Fruit fly (Drosophila melanogaster) whole organism, embryonic: ENCODE measurements around the gene enc.

ENCODE experiments used
- Abd-B ChIP-seq: fragments of 200-800 bp; sonication (Bioruptor generic); optimal IDR thresholded peaks from 2 replicates; lab custom pipeline; 2018; ENCODE audit warnings: missing biosample characterization, mild to moderate bottlenecking, missing genetic modification characterization, moderate library complexity
- CG10267 ChIP-seq: fragments of 200-800 bp; sonication (Bioruptor generic); optimal IDR thresholded peaks from 2 replicates; lab custom pipeline; 2018; ENCODE audit warnings: missing biosample characterization, mild to moderate bottlenecking, missing genetic modification characterization, moderate library complexity
- CG10543 ChIP-seq: fragments of 200-800 bp; sonication (Bioruptor generic); optimal IDR thresholded peaks from 3 replicates; lab custom pipeline; 2017; ENCODE audit warnings: missing biosample characterization, mild to moderate bottlenecking, missing genetic modification characterization, moderate library complexity
- CG10565 ChIP-seq: fragments of 200-800 bp; sonication (Bioruptor generic); optimal IDR thresholded peaks from 3 replicates; lab custom pipeline; 2016; ENCODE audit warnings: missing biosample characterization, mild to moderate bottlenecking, missing genetic modification characterization
- CG10654 ChIP-seq: fragments of 200-800 bp; sonication (Bioruptor generic); optimal IDR thresholded peaks from 2 replicates; lab custom pipeline; 2016; ENCODE audit warnings: missing biosample characterization, missing genetic modification characterization
- CG11093 ChIP-seq: fragments of 200-800 bp; sonication (Bioruptor generic); IDR thresholded peaks from 3 replicates; pipeline ENCODE4 v1.3.6; 2022; ENCODE audit warnings: missing biosample characterization, missing genetic modification characterization
- CG12104 ChIP-seq: fragments of 200-800 bp; sonication (Bioruptor generic); optimal IDR thresholded peaks from 3 replicates; lab custom pipeline; 2016; ENCODE audit warnings: missing biosample characterization, missing genetic modification characterization
- CG14667 ChIP-seq: fragments of 200-800 bp; sonication (Bioruptor generic); IDR thresholded peaks from 2 replicates; pipeline ENCODE4 v1.3.6; 2022; ENCODE audit warnings: missing biosample characterization, missing genetic modification characterization
- CG16863 ChIP-seq: fragments of 200-800 bp; sonication (Bioruptor generic); optimal IDR thresholded peaks from 3 replicates; lab custom pipeline; 2016; ENCODE audit warnings: missing biosample characterization, missing genetic modification characterization
- CG17186 ChIP-seq: fragments of 200-800 bp; sonication (Bioruptor generic); optimal IDR thresholded peaks from 3 replicates; lab custom pipeline; 2017; ENCODE audit warnings: missing biosample characterization, missing genetic modification reagents, missing genetic modification characterization
- CG17328 ChIP-seq: fragments of 200-800 bp; sonication (Bioruptor generic); IDR thresholded peaks from 2 replicates; pipeline ENCODE4 v1.3.6; 2022; ENCODE audit warnings: missing biosample characterization, missing genetic modification characterization
- CG2889 ChIP-seq: fragments of 200-800 bp; sonication (Bioruptor generic); IDR thresholded peaks from 3 replicates; pipeline ENCODE4 v1.3.6; 2022; ENCODE audit warnings: missing biosample characterization, missing genetic modification characterization
- CG30431 ChIP-seq: fragments of 200-800 bp; sonication (Bioruptor generic); optimal IDR thresholded peaks from 2 replicates; lab custom pipeline; 2017; ENCODE audit warnings: missing biosample characterization, missing genetic modification characterization
- CG4328 ChIP-seq: fragments of 200-800 bp; sonication (Bioruptor generic); optimal IDR thresholded peaks from 3 replicates; lab custom pipeline; 2017; ENCODE audit warnings: missing biosample characterization, missing genetic modification reagents, missing genetic modification characterization
- CG5180 ChIP-seq: fragments of 200-800 bp; sonication (Bioruptor generic); optimal IDR thresholded peaks from 3 replicates; lab custom pipeline; 2017; ENCODE audit warnings: missing biosample characterization, missing genetic modification characterization, mild to moderate bottlenecking, moderate library complexity, missing genetic modification reagents
- CG7556 ChIP-seq: fragments of 200-800 bp; sonication (Bioruptor generic); optimal IDR thresholded peaks from 2 replicates; lab custom pipeline; 2017; ENCODE audit warnings: missing biosample characterization, mild to moderate bottlenecking, missing genetic modification characterization
- CG7928 ChIP-seq: fragments of 200-800 bp; sonication (Bioruptor generic); optimal IDR thresholded peaks from 2 replicates; lab custom pipeline; 2017; ENCODE audit warnings: missing biosample characterization, mild to moderate bottlenecking, missing genetic modification characterization
- CG9876 ChIP-seq: fragments of 200-800 bp; sonication (Bioruptor generic); optimal IDR thresholded peaks from 2 replicates; lab custom pipeline; 2016; ENCODE audit warnings: missing biosample characterization, missing genetic modification characterization
- D ChIP-seq, 2 experiments: fragments of 200-800 bp in 1 of 2; fragments of >200 bp in 1 of 2; sonication (Bioruptor generic) in 1 of 2; optimal IDR thresholded peaks; 2 replicates in 1 of 2; 3 replicates in 1 of 2; lab custom pipeline; 2017; ENCODE audit warnings: mild to moderate bottlenecking in 1 of 2, missing biosample characterization in 1 of 2, missing genetic modification characterization in 1 of 2, missing genetic modification reagents in 1 of 2
- Doc2 ChIP-seq: fragments of 200-800 bp; sonication (Bioruptor generic); IDR thresholded peaks from 2 replicates; pipeline ENCODE4 v1.3.6; 2022; ENCODE audit warnings: missing biosample characterization, missing genetic modification characterization
- Eip74EF ChIP-seq, 2 experiments: fragments of 200-800 bp in 1 of 2; fragments of >200 bp in 1 of 2; sonication (Bioruptor generic) in 1 of 2; optimal IDR thresholded peaks; 2 replicates each; lab custom pipeline; 2017 to 2019; ENCODE audit warnings: missing biosample characterization in 2 of 2, missing genetic modification characterization in 2 of 2, mild to moderate bottlenecking in 1 of 2, moderate library complexity in 1 of 2
- GATAe ChIP-seq: fragments of 200-800 bp; sonication (Bioruptor generic); conservative IDR thresholded peaks from 2 replicates; pipeline ENCODE4 v1.3.6; 2022; ENCODE audit warnings: missing biosample characterization, missing genetic modification characterization
- Gsc ChIP-seq: fragments of 200-800 bp; sonication (Bioruptor generic); IDR thresholded peaks from 2 replicates; pipeline ENCODE4 v1.3.6; 2022; ENCODE audit warnings: missing biosample characterization, missing genetic modification characterization
- H15 ChIP-seq: fragments of 200-800 bp; sonication (Bioruptor generic); IDR thresholded peaks from 3 replicates; pipeline ENCODE4 v1.3.6; 2022; ENCODE audit warnings: missing biosample characterization, missing genetic modification characterization
- HmgZ ChIP-seq: fragments of 200-800 bp; sonication (Bioruptor generic); optimal IDR thresholded peaks from 2 replicates; lab custom pipeline; 2018; ENCODE audit warnings: missing biosample characterization, mild to moderate bottlenecking, missing genetic modification characterization
- Hr3 ChIP-seq: fragments of 200-800 bp; sonication (Bioruptor generic); optimal IDR thresholded peaks from 3 replicates; lab custom pipeline; 2016; ENCODE audit warnings: missing biosample characterization, missing genetic modification characterization
- MBD-R2 ChIP-seq: fragments of 200-800 bp; sonication (Bioruptor generic); IDR thresholded peaks from 2 replicates; pipeline ENCODE4 v1.3.6; 2022; ENCODE audit warnings: missing biosample characterization, missing genetic modification characterization
- Max ChIP-seq: fragments of 200-800 bp; sonication (Bioruptor generic); optimal IDR thresholded peaks from 2 replicates; lab custom pipeline; 2016; ENCODE audit warnings: missing biosample characterization, mild to moderate bottlenecking, missing genetic modification characterization
- Meics ChIP-seq: fragments of 200-800 bp; sonication (Bioruptor generic); optimal IDR thresholded peaks from 2 replicates; lab custom pipeline; 2017; ENCODE audit warnings: missing biosample characterization, mild to moderate bottlenecking, missing genetic modification characterization
- NC2β ChIP-seq: fragments of 200-800 bp; sonication (Bioruptor generic); optimal IDR thresholded peaks from 2 replicates; lab custom pipeline; 2016; ENCODE audit warnings: missing biosample characterization, missing genetic modification characterization
- PHDP ChIP-seq: fragments of 200-800 bp; sonication (Bioruptor generic); optimal IDR thresholded peaks from 3 replicates; lab custom pipeline; 2018; ENCODE audit warnings: missing biosample characterization, mild to moderate bottlenecking, missing genetic modification characterization, moderate library complexity
- Sin3A ChIP-seq: fragments of >200 bp; optimal IDR thresholded peaks from 2 replicates; lab custom pipeline; 2018
- Sox100B ChIP-seq: fragments of 200-800 bp; sonication (Bioruptor generic); optimal IDR thresholded peaks from 3 replicates; lab custom pipeline; 2018; ENCODE audit warnings: missing biosample characterization, mild to moderate bottlenecking, missing genetic modification characterization
- Sry-δ ChIP-seq: fragments of 200-800 bp; sonication (Bioruptor generic); optimal IDR thresholded peaks from 2 replicates; lab custom pipeline; 2016; ENCODE audit warnings: missing biosample characterization, missing genetic modification characterization
- abd-A ChIP-seq: fragments of 200-800 bp; sonication (Bioruptor generic); optimal IDR thresholded peaks from 3 replicates; lab custom pipeline; 2019; ENCODE audit warnings: missing biosample characterization, mild to moderate bottlenecking, missing genetic modification characterization, moderate library complexity
- cato ChIP-seq: fragments of 200-800 bp; sonication (Bioruptor generic); optimal IDR thresholded peaks from 2 replicates; lab custom pipeline; 2016; ENCODE audit warnings: missing biosample characterization, missing genetic modification characterization, borderline replicate concordance
- chn ChIP-seq: fragments of 200-800 bp; sonication (Bioruptor generic); optimal IDR thresholded peaks from 2 replicates; lab custom pipeline; 2016; ENCODE audit warnings: missing biosample characterization, missing genetic modification characterization
- fru ChIP-seq: fragments of >200 bp; optimal IDR thresholded peaks from 2 replicates; lab custom pipeline; 2017
- gcm2 ChIP-seq: fragments of 200-800 bp; sonication (Bioruptor generic); optimal IDR thresholded peaks from 2 replicates; lab custom pipeline; 2016; ENCODE audit warnings: missing biosample characterization, missing genetic modification characterization
- grn ChIP-seq: fragments of 200-800 bp; sonication (Bioruptor generic); optimal IDR thresholded peaks from 3 replicates; lab custom pipeline; 2017; ENCODE audit warnings: missing biosample characterization, missing genetic modification characterization
- gsb ChIP-seq: fragments of 200-800 bp; sonication (Bioruptor generic); IDR thresholded peaks from 2 replicates; pipeline ENCODE4 v1.3.6; 2022; ENCODE audit warnings: missing biosample characterization, missing genetic modification characterization
- kah ChIP-seq: fragments of 200-800 bp; sonication (Bioruptor generic); optimal IDR thresholded peaks from 2 replicates; lab custom pipeline; 2018; ENCODE audit warnings: missing biosample characterization, mild to moderate bottlenecking, missing genetic modification characterization
- nau ChIP-seq: fragments of 200-800 bp; sonication (Bioruptor generic); optimal IDR thresholded peaks from 3 replicates; lab custom pipeline; 2017; ENCODE audit warnings: missing biosample characterization, mild to moderate bottlenecking, missing genetic modification characterization, missing genetic modification reagents
- pzg ChIP-seq: fragments of 200-800 bp; sonication (Bioruptor generic); optimal IDR thresholded peaks from 3 replicates; lab custom pipeline; 2018; ENCODE audit warnings: missing biosample characterization, mild to moderate bottlenecking, missing genetic modification characterization, moderate library complexity
- salm ChIP-seq: fragments of 200-800 bp; sonication (Bioruptor generic); optimal IDR thresholded peaks from 2 replicates; lab custom pipeline; 2018; ENCODE audit warnings: missing biosample characterization, mild to moderate bottlenecking, missing genetic modification characterization
- schlank ChIP-seq: fragments of 200-800 bp; sonication (Bioruptor generic); optimal IDR thresholded peaks from 2 replicates; lab custom pipeline; 2018; ENCODE audit warnings: missing biosample characterization, mild to moderate bottlenecking, missing genetic modification characterization
- shn ChIP-seq: fragments of 200-800 bp; sonication (Bioruptor generic); optimal IDR thresholded peaks from 3 replicates; lab custom pipeline; 2016; ENCODE audit warnings: missing biosample characterization, missing genetic modification characterization
- sim ChIP-seq: fragments of 200-800 bp; sonication (Bioruptor generic); IDR thresholded peaks from 2 replicates; pipeline ENCODE4 v1.3.6; 2022; ENCODE audit warnings: missing biosample characterization, missing genetic modification characterization
- tll ChIP-seq, 2 experiments: fragments of 200-800 bp in 1 of 2; fragments of >200 bp in 1 of 2; sonication (Bioruptor generic) in 1 of 2; optimal IDR thresholded peaks; 2 replicates each; lab custom pipeline; 2017 to 2019; ENCODE audit warnings: missing biosample characterization in 2 of 2, missing genetic modification characterization in 2 of 2, mild to moderate bottlenecking in 1 of 2, moderate library complexity in 1 of 2
- unpg ChIP-seq: fragments of 200-800 bp; sonication (Bioruptor generic); optimal IDR thresholded peaks from 3 replicates; lab custom pipeline; 2018; ENCODE audit warnings: missing biosample characterization, mild to moderate bottlenecking, missing genetic modification characterization, moderate library complexity

The enc gene

DNA sequence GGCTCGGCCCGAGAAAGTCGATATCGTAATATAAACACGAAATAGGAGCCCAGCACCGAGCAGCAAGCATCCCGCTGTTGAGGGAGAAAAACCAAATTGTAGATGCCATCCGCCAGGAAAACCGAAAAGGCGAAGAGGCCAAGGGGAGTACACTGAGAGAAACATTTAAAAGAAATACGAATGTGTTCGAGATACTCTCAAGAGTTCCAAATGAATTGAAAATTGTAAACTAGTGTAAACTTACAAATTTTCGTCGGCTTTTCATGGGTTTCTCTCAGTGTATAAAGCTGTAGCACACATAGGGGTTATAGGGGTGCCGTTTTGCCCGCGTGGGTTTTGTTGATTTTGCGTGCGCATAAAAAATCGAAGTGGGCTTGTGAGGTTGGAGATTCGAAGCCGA lies 15.8 kb upstream of the enc start (continued):
- peak; percentile 78 for TF ChIP-seq Meics (GFP tag; lab: Kevin White, UChicago)
- TF ChIP-seq Max (GFP tag; lab: Kevin White, UChicago) = peak; percentile 35
- TF ChIP-seq CG16863 (GFP tag; lab: Kevin White, UChicago) = peak; percentile 66
- TF ChIP-seq grn (GFP tag; lab: Kevin White, UChicago) = no peak
- no peak for TF ChIP-seq fru (lab: Kevin White, UChicago)
- peak; percentile 84 for TF ChIP-seq PHDP (tag; lab: Kevin White, UChicago)
- TF ChIP-seq CG17186 (GFP tag; lab: Kevin White, UChicago) = no peak
- peak; percentile 60 for TF ChIP-seq Abd-B (GFP tag; lab: Kevin White, UChicago)
- TF ChIP-seq Eip74EF (GFP tag; optimal IDR thresholded peaks at IDR 0.05; lab: Kevin White, UChicago) = no peak
- TF ChIP-seq CG9876 = peak; percentile 51
- TF ChIP-seq pzg = peak; percentile 5
- TF ChIP-seq CG14667 = peak; percentile 61
- no peak for TF ChIP-seq CG10565
- peak; percentile 36 for TF ChIP-seq Sox100B
- TF ChIP-seq MBD-R2 (GFP tag; lab: Robert Waterston, UW) = peak; percentile 63
- peak; percentile 87 for TF ChIP-seq CG7556 (GFP tag; lab: Kevin White, UChicago)
- peak; percentile 26 for TF ChIP-seq CG10267 (tag; lab: Kevin White, UChicago)
- peak; percentile 76 for TF ChIP-seq schlank (tag; lab: Kevin White, UChicago)
- TF ChIP-seq CG30431 (GFP tag; lab: Kevin White, UChicago) = peak; percentile 34
- TF ChIP-seq kah (GFP tag; lab: Kevin White, UChicago) = no peak
- TF ChIP-seq gsb = 0 out of 2 replicates have a peak, but pooled peaks have one; percentile 14
- TF ChIP-seq shn (GFP tag; lab: Kevin White, UChicago) = peak; percentile 70
- peak; percentile 58 for TF ChIP-seq chn
- peak; percentile 38 for TF ChIP-seq CG10654 (GFP tag; lab: Kevin White, UChicago)
- TF ChIP-seq CG10543 = peak; percentile 92
- peak; percentile 21 for TF ChIP-seq Sry-δ (GFP tag; lab: Kevin White, UChicago)
- 0 out of 2 replicates have a peak, but pooled peaks have one; percentile 13 for TF ChIP-seq sim (GFP tag; lab: Robert Waterston, UW)
- peak; percentile 65 for TF ChIP-seq NC2β (GFP tag; lab: Kevin White, UChicago)
- no peak for TF ChIP-seq CG4328 (GFP tag; lab: Kevin White, UChicago)
- TF ChIP-seq Sin3A (lab: Kevin White, UChicago) = no peak
- peak; percentile 40 for TF ChIP-seq nau
- TF ChIP-seq CG12104 = peak; percentile 32
- peak; percentile 9 for TF ChIP-seq cato (GFP tag; lab: Kevin White, UChicago)
- TF ChIP-seq GATAe (GFP tag; lab: Robert Waterston, UW) = no peak
- no peak for TF ChIP-seq Gsc
- no peak for TF ChIP-seq salm (tag; lab: Kevin White, UChicago)
- TF ChIP-seq D (optimal IDR thresholded peaks at IDR 0.05; lab: Kevin White, UChicago) = no peak
- TF ChIP-seq D (GFP tag; optimal IDR thresholded peaks at IDR 0.05; lab: Kevin White, UChicago) = peak; percentile 15
- TF ChIP-seq CG2889 (GFP tag; lab: Robert Waterston, UW) = peak; percentile 56; the same call in 2 of the 3 replicates
- peak; percentile 53; the same call in 2 of the 3 replicates for TF ChIP-seq H15 (GFP tag; lab: Robert Waterston, UW)
- peak; percentile 43 for TF ChIP-seq CG7928
- TF ChIP-seq Hr3 (GFP tag; lab: Kevin White, UChicago) = peak; percentile 56
- TF ChIP-seq Doc2 (GFP tag; lab: Robert Waterston, UW) = peak; percentile 48; the same call in 1 of the 2 replicates
- TF ChIP-seq CG5180 (GFP tag; lab: Kevin White, UChicago) = peak; percentile 11
- no peak for TF ChIP-seq tll (GFP tag; optimal IDR thresholded peaks at IDR 0.05; lab: Kevin White, UChicago)
- peak; percentile 86 for TF ChIP-seq HmgZ (tag; lab: Kevin White, UChicago)
- peak; percentile 73 for TF ChIP-seq CG17328 (GFP tag; lab: Robert Waterston, UW)
- peak; percentile 89 for TF ChIP-seq abd-A (tag; lab: Kevin White, UChicago)
- peak; percentile 61 for TF ChIP-seq unpg (GFP tag; lab: Kevin White, UChicago)
- TF ChIP-seq CG11093 (GFP tag; lab: Robert Waterston, UW) = no peak
- peak; percentile 56 for TF ChIP-seq gcm2 (GFP tag; lab: Kevin White, UChicago)
